Fruit fly (Drosophila melanogaster) whole organism, prepupa: Measurements from ENCODE around the gene CG31650.

Experiments used
- Blimp-1 ChIP-seq: fragments of 200-800 bp; sonication (Bioruptor generic); optimal IDR thresholded peaks from 3 replicates; lab custom pipeline; 2017; ENCODE audit warnings: missing biosample characterization, missing genetic modification characterization, mild to moderate bottlenecking, moderate library complexity, missing genetic modification reagents
- CG10631 ChIP-seq: fragments of 200-800 bp; sonication (Bioruptor generic); optimal IDR thresholded peaks from 2 replicates; lab custom pipeline; 2016; ENCODE audit warnings: missing biosample characterization, missing genetic modification characterization
- CG10669 ChIP-seq: fragments of 200-800 bp; sonication (Bioruptor generic); optimal IDR thresholded peaks from 3 replicates; lab custom pipeline; 2018; ENCODE audit warnings: missing biosample characterization, mild to moderate bottlenecking, missing genetic modification characterization, moderate library complexity
- CG11294 ChIP-seq: fragments of 200-800 bp; sonication (Bioruptor generic); IDR thresholded peaks from 2 replicates; pipeline ENCODE4 v1.3.6; 2022; ENCODE audit warnings: missing biosample characterization, missing genetic modification characterization
- CG11762 ChIP-seq: fragments of 200-800 bp; sonication (Bioruptor generic); optimal IDR thresholded peaks from 3 replicates; lab custom pipeline; 2016; ENCODE audit warnings: missing biosample characterization, missing genetic modification characterization; ENCODE audit not compliant: insufficient read depth
- CG11902 ChIP-seq: fragments of 200-800 bp; sonication (Bioruptor generic); optimal IDR thresholded peaks from 3 replicates; lab custom pipeline; 2016; ENCODE audit warnings: missing biosample characterization, missing genetic modification characterization
- CG15336 ChIP-seq: fragments of 200-800 bp; sonication (Bioruptor generic); IDR thresholded peaks from 2 replicates; pipeline ENCODE4 v1.3.6; 2022; ENCODE audit warnings: missing biosample characterization, missing genetic modification characterization
- CG1621 ChIP-seq: fragments of 200-800 bp; sonication (Bioruptor generic); optimal IDR thresholded peaks from 3 replicates; lab custom pipeline; 2018; ENCODE audit warnings: missing biosample characterization, mild to moderate bottlenecking, missing genetic modification characterization
- CG31627 ChIP-seq: fragments of 200-800 bp; sonication (Bioruptor generic); optimal IDR thresholded peaks from 3 replicates; lab custom pipeline; 2016; ENCODE audit warnings: missing biosample characterization, missing genetic modification characterization
- CG34406 ChIP-seq: fragments of 200-800 bp; sonication (Bioruptor generic); optimal IDR thresholded peaks from 3 replicates; lab custom pipeline; 2016; ENCODE audit warnings: missing biosample characterization, missing genetic modification characterization
- CG3919 ChIP-seq: fragments of 200-800 bp; sonication (Bioruptor generic); optimal IDR thresholded peaks from 3 replicates; lab custom pipeline; 2016; ENCODE audit warnings: missing biosample characterization, missing genetic modification characterization
- CG4318 ChIP-seq: fragments of 200-800 bp; sonication (Bioruptor generic); optimal IDR thresholded peaks from 3 replicates; lab custom pipeline; 2017; ENCODE audit warnings: missing biosample characterization, mild to moderate bottlenecking, missing genetic modification characterization
- CG6163 ChIP-seq: fragments of 200-800 bp; sonication (Bioruptor generic); IDR thresholded peaks from 3 replicates; pipeline ENCODE4 v1.3.6; 2022; ENCODE audit warnings: missing biosample characterization, missing genetic modification characterization
- CG6276 ChIP-seq: fragments of 200-800 bp; sonication (Bioruptor generic); optimal IDR thresholded peaks from 2 replicates; lab custom pipeline; 2017; ENCODE audit warnings: missing biosample characterization, mild to moderate bottlenecking, missing genetic modification characterization
- CG6792 ChIP-seq: fragments of 200-800 bp; sonication (Bioruptor generic); optimal IDR thresholded peaks from 3 replicates; lab custom pipeline; 2016; ENCODE audit warnings: missing biosample characterization, missing genetic modification characterization
- CG6854 ChIP-seq: fragments of 200-800 bp; sonication (Bioruptor generic); optimal IDR thresholded peaks from 2 replicates; lab custom pipeline; 2017; ENCODE audit warnings: missing biosample characterization, mild to moderate bottlenecking, missing genetic modification characterization
- CG7368 ChIP-seq: fragments of 200-800 bp; sonication (Bioruptor generic); optimal IDR thresholded peaks from 3 replicates; lab custom pipeline; 2016; ENCODE audit warnings: missing biosample characterization, missing genetic modification characterization
- CG8119 ChIP-seq: fragments of 200-800 bp; sonication (Bioruptor generic); IDR thresholded peaks from 3 replicates; pipeline ENCODE4 v1.3.6; 2022; ENCODE audit warnings: missing biosample characterization, missing genetic modification characterization
- CG8319 ChIP-seq: fragments of 200-800 bp; sonication (Bioruptor generic); optimal IDR thresholded peaks from 3 replicates; lab custom pipeline; 2016; ENCODE audit warnings: missing biosample characterization, missing genetic modification characterization
- CG8632 ChIP-seq: fragments of 200-800 bp; sonication (Bioruptor generic); optimal IDR thresholded peaks from 3 replicates; lab custom pipeline; 2016; ENCODE audit warnings: missing biosample characterization, missing genetic modification characterization
- CG9139 ChIP-seq: fragments of 200-800 bp; sonication (Bioruptor generic); optimal IDR thresholded peaks from 3 replicates; lab custom pipeline; 2017; ENCODE audit warnings: missing biosample characterization, mild to moderate bottlenecking, missing genetic modification characterization
- Eip75B ChIP-seq: fragments of 200-800 bp; sonication (Bioruptor generic); optimal IDR thresholded peaks from 3 replicates; lab custom pipeline; 2016; ENCODE audit warnings: missing biosample characterization, missing genetic modification characterization
- Eip78C ChIP-seq: fragments of 200-800 bp; sonication (Bioruptor generic); peaks from one replicate; lab custom pipeline; 2016; ENCODE audit warnings: missing biosample characterization, missing genetic modification characterization
- Eip93F ChIP-seq: fragments of 200-800 bp; sonication (Bioruptor generic); optimal IDR thresholded peaks from 2 replicates; lab custom pipeline; 2016; ENCODE audit warnings: missing biosample characterization, mild to moderate bottlenecking, missing genetic modification characterization
- Ets21C ChIP-seq: fragments of 200-800 bp; sonication (Bioruptor generic); optimal IDR thresholded peaks from 3 replicates; lab custom pipeline; 2016; ENCODE audit warnings: missing biosample characterization, missing genetic modification characterization
- Hr39 ChIP-seq: fragments of 200-800 bp; sonication (Bioruptor generic); optimal IDR thresholded peaks from 2 replicates; lab custom pipeline; 2016; ENCODE audit warnings: missing biosample characterization, missing genetic modification characterization
- Hr4 ChIP-seq: fragments of 200-800 bp; sonication (Bioruptor generic); optimal IDR thresholded peaks from 3 replicates; lab custom pipeline; 2016; ENCODE audit warnings: missing biosample characterization, missing genetic modification characterization
- Lpt ChIP-seq: fragments of 200-800 bp; sonication (Bioruptor generic); optimal IDR thresholded peaks from 3 replicates; lab custom pipeline; 2016; ENCODE audit warnings: missing biosample characterization, missing genetic modification characterization
- Met ChIP-seq: fragments of 200-800 bp; sonication (Bioruptor generic); optimal IDR thresholded peaks from 3 replicates; lab custom pipeline; 2016; ENCODE audit warnings: missing biosample characterization, missing genetic modification characterization
- OdsH ChIP-seq: fragments of 200-800 bp; sonication (Bioruptor generic); optimal IDR thresholded peaks from 3 replicates; lab custom pipeline; 2016; ENCODE audit warnings: missing biosample characterization, missing genetic modification characterization
- Smox ChIP-seq: fragments of 200-800 bp; sonication (Bioruptor generic); optimal IDR thresholded peaks from 3 replicates; lab custom pipeline; 2016; ENCODE audit warnings: missing biosample characterization, missing genetic modification characterization
- Sox14 ChIP-seq: fragments of 200-800 bp; sonication (Bioruptor generic); optimal IDR thresholded peaks from 3 replicates; lab custom pipeline; 2016; ENCODE audit warnings: missing biosample characterization, missing genetic modification characterization
- Sox15 ChIP-seq: fragments of 200-800 bp; sonication (Bioruptor generic); optimal IDR thresholded peaks from 3 replicates; lab custom pipeline; 2016; ENCODE audit warnings: missing biosample characterization, missing genetic modification characterization
- achi ChIP-seq: fragments of 200-800 bp; sonication (Bioruptor generic); optimal IDR thresholded peaks from 3 replicates; lab custom pipeline; 2016; ENCODE audit warnings: missing biosample characterization, missing genetic modification characterization
- acj6 ChIP-seq: fragments of 200-800 bp; sonication (Bioruptor generic); optimal IDR thresholded peaks from 3 replicates; lab custom pipeline; 2016; ENCODE audit warnings: missing biosample characterization, missing genetic modification characterization
- cyc ChIP-seq: fragments of 200-800 bp; sonication (Bioruptor generic); optimal IDR thresholded peaks from 3 replicates; lab custom pipeline; 2016; ENCODE audit warnings: missing biosample characterization, missing genetic modification characterization
- dac ChIP-seq: fragments of 200-800 bp; sonication (Bioruptor generic); optimal IDR thresholded peaks from 2 replicates; lab custom pipeline; 2017; ENCODE audit warnings: missing biosample characterization, mild to moderate bottlenecking, missing genetic modification characterization
- dsx ChIP-seq: fragments of 200-800 bp; optimal IDR thresholded peaks from 3 replicates; lab custom pipeline; 2019; ENCODE audit warnings: missing biosample characterization, mild to moderate bottlenecking, missing genetic modification characterization, moderate library complexity; ENCODE audit not compliant: poor library complexity, severe bottlenecking
- eg ChIP-seq: fragments of 200-800 bp; sonication (Bioruptor generic); IDR thresholded peaks from 3 replicates; pipeline ENCODE4 v1.3.6; 2022; ENCODE audit warnings: missing biosample characterization, missing genetic modification characterization
- esn ChIP-seq: fragments of 200-800 bp; sonication (Bioruptor generic); optimal IDR thresholded peaks from 2 replicates; lab custom pipeline; 2016; ENCODE audit warnings: missing biosample characterization, mild to moderate bottlenecking, missing genetic modification characterization, moderate library complexity
- fd59A ChIP-seq: fragments of 200-800 bp; sonication (Bioruptor generic); optimal IDR thresholded peaks from 2 replicates; lab custom pipeline; 2017; ENCODE audit warnings: missing biosample characterization, mild to moderate bottlenecking, missing genetic modification characterization, missing genetic modification reagents
- fd85E ChIP-seq: fragments of 200-800 bp; sonication (Bioruptor generic); optimal IDR thresholded peaks from 3 replicates; lab custom pipeline; 2016; ENCODE audit warnings: missing biosample characterization, missing genetic modification characterization
- fkh ChIP-seq: fragments of 200-800 bp; sonication (Bioruptor generic); optimal IDR thresholded peaks from 3 replicates; lab custom pipeline; 2017; ENCODE audit warnings: missing biosample characterization, mild to moderate bottlenecking, missing genetic modification characterization, moderate library complexity
- lz ChIP-seq: fragments of 200-800 bp; sonication (Bioruptor generic); optimal IDR thresholded peaks from 3 replicates; lab custom pipeline; 2016; ENCODE audit warnings: missing biosample characterization, missing genetic modification characterization
- salr ChIP-seq, 2 experiments: fragments of 200-800 bp; sonication (Bioruptor generic); optimal IDR thresholded peaks; 3 replicates each; lab custom pipeline; 2016 to 2018; ENCODE audit warnings: missing biosample characterization in 2 of 2, missing genetic modification characterization in 2 of 2, mild to moderate bottlenecking in 1 of 2
- ss ChIP-seq, 2 experiments: fragments of 200-800 bp; sonication (Bioruptor generic); optimal IDR thresholded peaks; 2 replicates in 1 of 2; 3 replicates in 1 of 2; lab custom pipeline; 2017 to 2018; ENCODE audit warnings: mild to moderate bottlenecking in 2 of 2, missing biosample characterization in 2 of 2, missing genetic modification characterization in 2 of 2, moderate library complexity in 1 of 2
- svp ChIP-seq: fragments of 200-800 bp; sonication (Bioruptor generic); peaks from one replicate; lab custom pipeline; 2016; ENCODE audit warnings: missing biosample characterization, missing genetic modification characterization

Gene CG31650

DNA sequence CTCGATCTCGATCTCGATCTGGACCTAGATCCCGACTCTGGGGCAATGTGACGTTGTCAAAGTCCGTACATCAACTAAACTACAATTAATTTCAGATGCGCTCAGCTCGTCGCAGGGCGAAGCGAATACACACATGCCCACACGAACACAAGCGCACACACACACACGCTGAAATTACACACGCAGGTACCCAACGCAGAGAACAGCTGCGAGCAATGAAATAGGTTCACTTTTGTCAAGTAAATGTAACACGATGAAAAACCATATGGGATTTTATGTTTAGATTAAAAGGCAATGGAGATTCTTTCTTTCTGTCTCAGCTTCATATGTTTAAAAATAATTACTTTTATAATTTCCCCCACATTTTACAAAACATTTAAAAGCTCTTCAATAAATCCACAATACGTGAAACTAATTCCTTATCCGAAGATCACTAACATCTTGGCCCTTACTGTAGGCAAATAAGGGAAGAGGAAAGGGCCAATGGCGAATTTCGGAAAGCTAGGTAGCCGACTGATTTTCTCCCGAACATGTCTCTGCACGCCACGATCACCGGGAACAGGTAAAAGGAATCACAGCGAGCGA, 44.1 kb downstream of the CG31650 start (continued):
- TF ChIP-seq esn (GFP tag; lab: Kevin White, UChicago) = peak; percentile 94
- TF ChIP-seq Eip78C = peak; percentile 96
- peak; percentile 92 for TF ChIP-seq svp (GFP tag; lab: Kevin White, UChicago)
- peak; percentile 89 to 95 for TF ChIP-seq ss (GFP tag; optimal IDR thresholded peaks at IDR 0.05; lab: Kevin White, UChicago)
- peak; percentile 85 for TF ChIP-seq Met
- peak; percentile 73 for TF ChIP-seq CG7368 (GFP tag; lab: Kevin White, UChicago)
- TF ChIP-seq CG8632 (GFP tag; lab: Kevin White, UChicago) = peak; percentile 79
- TF ChIP-seq CG4318 (GFP tag; lab: Kevin White, UChicago) = peak; percentile 45
- TF ChIP-seq Sox14 (GFP tag; lab: Kevin White, UChicago) = peak; percentile 85
- peak; percentile 88 for TF ChIP-seq fd59A (GFP tag; lab: Kevin White, UChicago)
- peak; percentile 60 for TF ChIP-seq fd85E
- peak; percentile 80 for TF ChIP-seq CG34406 (GFP tag; lab: Kevin White, UChicago)
- TF ChIP-seq Hr4 (GFP tag; lab: Kevin White, UChicago) = peak; percentile 73
- peak; percentile 69 for TF ChIP-seq eg (GFP tag; lab: Robert Waterston, UW)
- TF ChIP-seq CG6854 (GFP tag; lab: Kevin White, UChicago) = peak; percentile 79
- peak; percentile 87 for TF ChIP-seq CG6792 (GFP tag; lab: Kevin White, UChicago)
- peak; percentile 64 for TF ChIP-seq Sox15 (GFP tag; lab: Kevin White, UChicago)
- TF ChIP-seq Ets21C (GFP tag; lab: Kevin White, UChicago) = peak; percentile 80
- TF ChIP-seq CG11294 (GFP tag; lab: Robert Waterston, UW) = peak; percentile 64
- TF ChIP-seq Blimp-1 (GFP tag; lab: Kevin White, UChicago) = peak; percentile 57
- peak; percentile 82 for TF ChIP-seq CG8119 (GFP tag; lab: Robert Waterston, UW)
- TF ChIP-seq CG8319 (GFP tag; lab: Kevin White, UChicago) = peak; percentile 53
- peak; percentile 62 for TF ChIP-seq CG6276 (GFP tag; lab: Kevin White, UChicago)
- peak; percentile 80 for TF ChIP-seq Eip75B (GFP tag; lab: Kevin White, UChicago)
- peak; percentile 79 for TF ChIP-seq Hr39 (GFP tag; lab: Kevin White, UChicago)
- TF ChIP-seq fkh (GFP tag; lab: Kevin White, UChicago) = peak; percentile 69
- TF ChIP-seq CG10669 (GFP tag; lab: Kevin White, UChicago) = peak; percentile 83
- TF ChIP-seq Eip93F = peak; percentile 63
- peak; percentile 70 to 82 for TF ChIP-seq salr (GFP tag; optimal IDR thresholded peaks at IDR 0.05; lab: Kevin White, UChicago)
- peak; percentile 77 for TF ChIP-seq CG9139 (GFP tag; lab: Kevin White, UChicago)
- TF ChIP-seq CG31627 (GFP tag; lab: Kevin White, UChicago) = peak; percentile 87
- peak; percentile 81 for TF ChIP-seq OdsH (GFP tag; lab: Kevin White, UChicago)
- TF ChIP-seq CG11902 (GFP tag; lab: Kevin White, UChicago) = peak; percentile 67
- TF ChIP-seq achi = peak; percentile 73
- peak; percentile 72 for TF ChIP-seq CG11762 (GFP tag; lab: Kevin White, UChicago)
- TF ChIP-seq acj6 (GFP tag; lab: Kevin White, UChicago) = peak; percentile 84
- TF ChIP-seq CG15336 (GFP tag; lab: Robert Waterston, UW) = peak; percentile 87
- peak; percentile 86 for TF ChIP-seq Smox (GFP tag; lab: Kevin White, UChicago)
- peak; percentile 85 for TF ChIP-seq CG6163 (GFP tag; lab: Robert Waterston, UW)

- TF ChIP-seq Hr4 (GFP tag; lab: Kevin White, UChicago) = peak; percentile 87
- peak; percentile 74 for TF ChIP-seq CG10631 (GFP tag; lab: Kevin White, UChicago)
- TF ChIP-seq Blimp-1 (GFP tag; lab: Kevin White, UChicago) = no peak
- peak; percentile 68 for TF ChIP-seq Eip75B (GFP tag; lab: Kevin White, UChicago)
- TF ChIP-seq CG6854 (GFP tag; lab: Kevin White, UChicago) = no peak
- TF ChIP-seq Smox (GFP tag; lab: Kevin White, UChicago) = peak; percentile 57
- peak; percentile 55 for TF ChIP-seq Ets21C (GFP tag; lab: Kevin White, UChicago)
- peak; percentile 68 for TF ChIP-seq cyc (GFP tag; lab: Kevin White, UChicago)
- peak; percentile 60 for TF ChIP-seq Lpt (GFP tag; lab: Kevin White, UChicago)
- no peak for TF ChIP-seq CG1621 (tag; lab: Kevin White, UChicago)
- peak; percentile 62 for TF ChIP-seq lz
- peak; percentile 91 for TF ChIP-seq eg (GFP tag; lab: Robert Waterston, UW)
- peak; percentile 77 for TF ChIP-seq CG3919 (GFP tag; lab: Kevin White, UChicago)
- no peak for TF ChIP-seq dsx
- peak; percentile 38 for TF ChIP-seq CG11902 (GFP tag; lab: Kevin White, UChicago)
- peak; percentile 73 for TF ChIP-seq Met
- peak; percentile 91 for TF ChIP-seq CG6163 (GFP tag; lab: Robert Waterston, UW)
- TF ChIP-seq OdsH (GFP tag; lab: Kevin White, UChicago) = peak; percentile 78
- peak; percentile 46 for TF ChIP-seq dac
Measured at dm6 chr2L:4999389-5000032, 45.0 kb downstream of the CG31650 start.
